Fruit fly (Drosophila melanogaster): ENCODE data around the gene AdipoR.

Gene AdipoR

DNA sequence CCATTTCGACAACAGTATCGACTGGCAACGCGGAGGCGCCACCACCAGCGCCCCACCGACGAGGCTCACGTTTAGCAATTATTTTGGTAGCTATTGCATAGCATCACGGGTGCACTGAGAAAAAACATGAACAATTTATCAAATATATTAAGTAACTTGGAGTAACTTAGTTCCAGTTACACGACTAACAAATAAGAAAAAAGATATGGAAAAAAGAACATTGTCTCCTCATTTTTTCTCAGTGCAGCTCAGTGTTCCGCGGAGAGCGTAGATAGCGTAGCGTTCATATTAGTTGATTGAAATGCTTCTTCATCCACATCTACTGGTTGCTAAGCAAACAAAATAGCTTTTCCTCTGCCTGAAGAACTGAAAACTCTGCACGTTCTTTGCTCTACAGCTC, 32.3 kb downstream of the AdipoR start (continued):
- TF ChIP-seq CG30431 (GFP tag; optimal IDR thresholded peaks at IDR 0.05) (no peak), Sry-δ (GFP tag; optimal IDR thresholded peaks at IDR 0.05) (no peak), CG10321 (GFP tag; IDR thresholded peaks at IDR 0.05) (no peak), row (GFP tag; IDR thresholded peaks at IDR 0.05) (peak; percentile 29; the same call in 1 of the 3 replicates), peb (GFP tag; IDR thresholded peaks at IDR 0.05) (no peak), CG15601 (tag; optimal IDR thresholded peaks at IDR 0.05) (no peak), sisA (GFP tag; IDR thresholded peaks at IDR 0.05) (peak; percentile 35), ttk (GFP tag; IDR thresholded peaks at IDR 0.05) (no peak), phol (tag; optimal IDR thresholded peaks at IDR 0.05) (peak; percentile 12), Aef1 (GFP tag; IDR thresholded peaks at IDR 0.05) (0 out of 3 replicates have a peak, but pooled peaks have one; percentile 11), amos (GFP tag; IDR thresholded peaks at IDR 0.05; ENCODE audit: partially characterized antibody) (no peak), CG12071 (GFP tag; optimal IDR thresholded peaks at IDR 0.05) (no peak), sens (GFP tag) (peak; percentile 75), CkIIα-i1 (GFP tag; IDR thresholded peaks at IDR 0.05) (no peak), CG8089 (GFP tag; optimal IDR thresholded peaks at IDR 0.05) (no peak), z (GFP tag; IDR thresholded peaks at IDR 0.05) (no peak), dati (GFP tag; IDR thresholded peaks at IDR 0.05) (no peak), Rfx (GFP tag; IDR thresholded peaks at IDR 0.05) (peak; percentile 54), Gug (GFP tag; IDR thresholded peaks at IDR 0.05) (no peak), Hr78 (GFP tag; optimal IDR thresholded peaks at IDR 0.05) (no peak), knrl (GFP tag; IDR thresholded peaks at IDR 0.05; ENCODE audit: partially characterized antibody) (no peak), Awh (GFP tag; IDR thresholded peaks at IDR 0.05) (no peak), Hmx (GFP tag; optimal IDR thresholded peaks at IDR 0.05) (no peak), CG6175 (GFP tag; IDR thresholded peaks at IDR 0.05) (no peak), CG3407 (GFP tag; optimal IDR thresholded peaks at IDR 0.05) (no peak), Sox102F (GFP tag; optimal IDR thresholded peaks at IDR 0.05) (peak; percentile 8), danr (GFP tag; IDR thresholded peaks at IDR 0.05) (no peak), prd (optimal IDR thresholded peaks at IDR 0.05) (no peak), prd (GFP tag; IDR thresholded peaks at IDR 0.05) (no peak), CG18599 (GFP tag; optimal IDR thresholded peaks at IDR 0.05) (peak; percentile 35), gro (GFP tag; optimal IDR thresholded peaks at IDR 0.05) (no peak), CG17359 (tag; optimal IDR thresholded peaks at IDR 0.05) (peak; percentile 12), Xbp1 (GFP tag; optimal IDR thresholded peaks at IDR 0.05) (no peak), maf-S (GFP tag; optimal IDR thresholded peaks at IDR 0.05) (no peak), pzg (GFP tag; optimal IDR thresholded peaks at IDR 0.05) (no peak), croc (GFP tag; conservative IDR thresholded peaks at IDR 0.05) (no peak), dysf (GFP tag; IDR thresholded peaks at IDR 0.05) (peak; percentile 46; the same call in 1 of the 3 replicates), CG9797 (GFP tag; optimal IDR thresholded peaks at IDR 0.05) (no peak), Oli (tag; optimal IDR thresholded peaks at IDR 0.05) (peak; percentile 10), CG7839 (tag; optimal IDR thresholded peaks at IDR 0.05) (peak; percentile 15), CG11696 (GFP tag; IDR thresholded peaks at IDR 0.05) (no peak), CG42726 (GFP tag; IDR thresholded peaks at IDR 0.05; ENCODE audit: partially characterized antibody) (no peak), CG1529 (GFP tag; optimal IDR thresholded peaks at IDR 0.05) (no peak), CG11723 (GFP tag; optimal IDR thresholded peaks at IDR 0.05) (no peak), dmrt99B (tag; optimal IDR thresholded peaks at IDR 0.05) (peak; percentile 19), CG9609 (GFP tag; optimal IDR thresholded peaks at IDR 0.05) (no peak), Ravus (GFP tag; IDR thresholded peaks at IDR 0.05) (no peak), CG32772 (GFP tag; IDR thresholded peaks at IDR 0.05) (no peak), hkb (optimal IDR thresholded peaks at IDR 0.05) (no peak), hkb (GFP tag; IDR thresholded peaks at IDR 0.05) (0 out of 2 replicates have a peak, but pooled peaks have one; percentile 17), seq (GFP tag; IDR thresholded peaks at IDR 0.05) (no peak), CG12299 (tag; optimal IDR thresholded peaks at IDR 0.05) (no peak), CrebB (tag; optimal IDR thresholded peaks at IDR 0.05) (no peak)
